Fruit fly (Drosophila melanogaster) Kc167 (cell line): Measurements from ENCODE around the gene Atu.

Source experiments
- Myc ChIP-seq: fragments of >200 bp; optimal IDR thresholded peaks from 2 replicates; lab custom pipeline; 2017; ENCODE audit warnings: missing external identifiers
- Sin3A ChIP-seq: fragments of >200 bp; optimal IDR thresholded peaks from 2 replicates; lab custom pipeline; 2018; ENCODE audit warnings: missing external identifiers
- h ChIP-seq: fragments of >200 bp; optimal IDR thresholded peaks from 3 replicates; lab custom pipeline; 2018; ENCODE audit warnings: missing external identifiers

- TF ChIP-seq h (lab: Kevin White, UChicago) (no peak), Myc (lab: Kevin White, UChicago) (no peak), Sin3A (lab: Kevin White, UChicago) (no peak)
Measured at dm6 chr3R:5599521-5600360, 13.4 kb upstream of the Atu start.
